Fruit fly (Drosophila melanogaster) whole organism, pupa: ENCODE measurements around the gene CG11694.

Source experiments
- CG10348 ChIP-seq: fragments of 200-800 bp; sonication (Bioruptor generic); IDR thresholded peaks from 2 replicates; pipeline ENCODE4 v1.3.6; 2022; ENCODE audit warnings: missing biosample characterization, missing genetic modification characterization
- CG12605 ChIP-seq: fragments of 200-800 bp; sonication (Bioruptor generic); IDR thresholded peaks from 2 replicates; pipeline ENCODE4 v1.3.6; 2022; ENCODE audit warnings: missing biosample characterization, missing genetic modification characterization
- CG13204 ChIP-seq: fragments of 200-800 bp; sonication (Bioruptor generic); optimal IDR thresholded peaks from 2 replicates; lab custom pipeline; 2018; ENCODE audit warnings: missing biosample characterization, mild to moderate bottlenecking, missing genetic modification characterization, moderate library complexity
- CG14655 ChIP-seq: fragments of 200-800 bp; sonication (Bioruptor generic); optimal IDR thresholded peaks from 3 replicates; lab custom pipeline; 2017; ENCODE audit warnings: mild to moderate bottlenecking, missing biosample characterization, missing genetic modification reagents, missing genetic modification characterization
- CG15710 ChIP-seq: fragments of 200-800 bp; sonication (Bioruptor generic); optimal IDR thresholded peaks from 2 replicates; lab custom pipeline; 2018; ENCODE audit warnings: missing biosample characterization, mild to moderate bottlenecking, missing genetic modification characterization, moderate library complexity
- CG17806 ChIP-seq: fragments of 200-800 bp; sonication (Bioruptor generic); optimal IDR thresholded peaks from 2 replicates; lab custom pipeline; 2018; ENCODE audit warnings: missing biosample characterization, mild to moderate bottlenecking, missing genetic modification characterization, moderate library complexity
- CG32121 ChIP-seq: fragments of 200-800 bp; sonication (Bioruptor generic); IDR thresholded peaks from 2 replicates; pipeline ENCODE4 v1.3.6; 2022; ENCODE audit warnings: missing biosample characterization, missing genetic modification characterization
- CG34367 ChIP-seq: fragments of 200-800 bp; sonication (Bioruptor generic); optimal IDR thresholded peaks from 2 replicates; lab custom pipeline; 2018; ENCODE audit warnings: missing biosample characterization, mild to moderate bottlenecking, missing genetic modification characterization
- CG4496 ChIP-seq: fragments of 200-800 bp; sonication (Bioruptor generic); IDR thresholded peaks from 3 replicates; pipeline ENCODE4 v1.3.6; 2022; ENCODE audit warnings: missing biosample characterization, missing genetic modification characterization
- CG8159 ChIP-seq: fragments of 200-800 bp; sonication (Bioruptor generic); optimal IDR thresholded peaks from 3 replicates; lab custom pipeline; 2018; ENCODE audit warnings: missing biosample characterization, mild to moderate bottlenecking, missing genetic modification characterization, moderate library complexity
- CG8301 ChIP-seq: fragments of 200-800 bp; sonication (Bioruptor generic); optimal IDR thresholded peaks from 2 replicates; lab custom pipeline; 2018; ENCODE audit warnings: missing biosample characterization, mild to moderate bottlenecking, missing genetic modification characterization
- CG9948 ChIP-seq: fragments of 200-800 bp; sonication (Bioruptor generic); optimal IDR thresholded peaks from 2 replicates; lab custom pipeline; 2018; ENCODE audit warnings: missing biosample characterization, mild to moderate bottlenecking, missing genetic modification characterization, moderate library complexity
- D1 ChIP-seq: fragments of 200-800 bp; sonication (Bioruptor generic); optimal IDR thresholded peaks from 2 replicates; lab custom pipeline; 2018; ENCODE audit warnings: missing biosample characterization, mild to moderate bottlenecking, missing genetic modification characterization, moderate library complexity
- EcR ChIP-seq: fragments of 200-800 bp; sonication (Bioruptor generic); optimal IDR thresholded peaks from 3 replicates; lab custom pipeline; 2019; ENCODE audit warnings: missing biosample characterization, missing genetic modification characterization, mild to moderate bottlenecking, moderate library complexity, missing genetic modification reagents
- Ets98B ChIP-seq: fragments of 200-800 bp; sonication (Bioruptor generic); IDR thresholded peaks from 2 replicates; pipeline ENCODE4 v1.3.6; 2022; ENCODE audit warnings: missing biosample characterization, missing genetic modification characterization
- Pif1A ChIP-seq: fragments of 200-800 bp; sonication (Bioruptor generic); optimal IDR thresholded peaks from 3 replicates; lab custom pipeline; 2016; ENCODE audit warnings: missing biosample characterization, missing genetic modification characterization
- Pif1B ChIP-seq: fragments of 200-800 bp; sonication (Bioruptor generic); optimal IDR thresholded peaks from 3 replicates; lab custom pipeline; 2016; ENCODE audit warnings: missing biosample characterization, missing genetic modification characterization
- Snoo ChIP-seq: fragments of 200-800 bp; sonication (Bioruptor generic); optimal IDR thresholded peaks from 3 replicates; lab custom pipeline; 2017; ENCODE audit warnings: missing biosample characterization, mild to moderate bottlenecking, missing genetic modification characterization, inconsistent platforms
- fd96Ca ChIP-seq: fragments of 200-800 bp; sonication (Bioruptor generic); IDR thresholded peaks from 3 replicates; pipeline ENCODE4 v1.3.6; 2022; ENCODE audit warnings: missing biosample characterization, missing genetic modification characterization
- gl ChIP-seq: fragments of 200-800 bp; sonication (Bioruptor generic); optimal IDR thresholded peaks from 2 replicates; lab custom pipeline; 2018; ENCODE audit warnings: missing biosample characterization, mild to moderate bottlenecking, missing genetic modification characterization
- rn ChIP-seq: fragments of 200-800 bp; sonication (Bioruptor generic); IDR thresholded peaks from 2 replicates; pipeline ENCODE4 v1.3.6; 2022; ENCODE audit warnings: missing biosample characterization, missing genetic modification characterization

CG11694 gene

DNA sequence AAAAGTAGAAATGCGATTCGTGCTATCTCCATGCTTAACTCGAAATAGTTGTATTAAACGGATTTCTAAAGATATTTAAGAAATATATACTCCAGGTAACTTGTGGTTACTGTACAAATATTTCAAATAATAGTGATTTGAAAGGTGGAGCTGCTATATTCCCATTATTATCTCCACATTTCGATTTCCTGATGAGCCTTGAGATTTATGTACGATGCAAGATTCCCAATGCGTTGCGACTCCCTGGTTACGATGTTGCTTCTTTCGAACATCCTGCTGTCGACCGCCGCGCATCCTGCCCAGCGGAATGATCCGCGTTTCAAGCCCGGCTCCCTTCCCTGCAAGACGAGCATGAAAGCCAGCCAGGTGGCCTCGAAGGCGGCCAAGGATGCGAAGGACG lies at the start of gene CG11694, which contains the start of gene CG11698:
TSS of gene CG11694 (minus strand) at position 101 of the 400 bp plus-strand sequence.
TSS of gene CG11698 (plus strand) at position 152 of the 400 bp plus-strand sequence.
- TF ChIP-seq Pif1B (GFP tag; lab: Kevin White, UChicago) (no peak), CG15710 (tag; lab: Kevin White, UChicago) (no peak), CG17806 (tag; lab: Kevin White, UChicago) (no peak), fd96Ca (GFP tag; lab: Robert Waterston, UW) (no peak), CG32121 (GFP tag; lab: Robert Waterston, UW) (no peak), CG8159 (tag; lab: Kevin White, UChicago) (no peak), CG13204 (GFP tag; lab: Kevin White, UChicago) (no peak), CG14655 (GFP tag; lab: Kevin White, UChicago) (no peak), rn (GFP tag; lab: Robert Waterston, UW) (no peak)

DNA sequence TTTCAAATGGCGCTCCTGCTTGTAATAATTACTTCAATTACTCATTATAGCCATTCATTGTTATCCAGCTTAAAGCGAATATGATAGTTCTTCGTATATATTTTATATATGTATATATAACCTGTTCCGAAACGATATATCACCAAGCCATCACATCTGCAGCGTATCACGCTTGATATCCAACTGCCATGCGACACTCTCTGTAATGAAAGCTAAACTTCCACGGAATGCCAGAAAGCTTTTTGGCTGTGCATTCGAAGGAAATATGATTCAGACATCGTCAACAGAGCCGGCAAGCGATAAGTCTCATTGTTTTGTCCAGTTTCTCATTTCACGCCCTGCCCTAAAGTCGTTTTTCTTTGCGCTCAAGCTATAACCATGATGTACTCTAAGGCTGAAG lies 46.1 kb upstream of the CG11694 start:
- no peak for TF ChIP-seq CG4496 (GFP tag; lab: Robert Waterston, UW)
- peak; percentile 5 for TF ChIP-seq EcR

DNA sequence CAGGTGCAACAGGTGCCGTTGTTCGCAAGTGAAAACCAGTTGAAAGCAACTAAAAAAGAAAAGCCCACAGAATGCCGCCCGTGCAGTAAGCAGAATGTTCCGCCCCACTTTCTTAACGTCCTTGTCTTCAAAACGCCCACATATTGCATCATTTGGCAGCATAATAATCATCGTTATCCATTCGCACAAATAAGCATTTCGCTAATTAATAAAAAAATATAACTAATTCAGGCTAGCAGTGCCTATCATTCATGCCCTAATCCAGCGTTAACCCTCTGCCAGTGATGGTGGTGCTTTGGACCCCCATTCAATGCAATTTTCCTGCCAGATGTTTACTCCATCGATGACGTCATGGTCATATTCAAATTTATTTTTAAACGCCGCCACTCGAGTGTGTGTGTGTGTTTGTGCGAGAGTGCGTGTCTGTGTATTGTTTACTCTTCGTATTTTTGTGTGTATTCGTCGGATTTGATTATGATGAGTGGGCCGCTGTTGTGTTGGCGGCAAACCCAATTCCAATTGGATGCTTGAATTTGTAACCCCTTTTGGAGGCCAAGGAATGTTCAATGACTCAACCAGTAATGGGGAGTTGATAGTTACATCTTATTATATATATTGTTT lies 45.5 kb upstream of the CG11694 start:
- no peak for TF ChIP-seq fd96Ca (GFP tag; lab: Robert Waterston, UW)
- TF ChIP-seq CG34367 (tag; lab: Kevin White, UChicago): no peak
- TF ChIP-seq gl: no peak
- TF ChIP-seq Pif1B (GFP tag; lab: Kevin White, UChicago): no peak
- no peak for TF ChIP-seq CG8159 (tag; lab: Kevin White, UChicago)
- TF ChIP-seq CG8301 (tag; lab: Kevin White, UChicago): no peak
- no peak for TF ChIP-seq rn (GFP tag; lab: Robert Waterston, UW)
- TF ChIP-seq CG9948 (tag; lab: Kevin White, UChicago): no peak
- TF ChIP-seq CG13204 (GFP tag; lab: Kevin White, UChicago): no peak

DNA sequence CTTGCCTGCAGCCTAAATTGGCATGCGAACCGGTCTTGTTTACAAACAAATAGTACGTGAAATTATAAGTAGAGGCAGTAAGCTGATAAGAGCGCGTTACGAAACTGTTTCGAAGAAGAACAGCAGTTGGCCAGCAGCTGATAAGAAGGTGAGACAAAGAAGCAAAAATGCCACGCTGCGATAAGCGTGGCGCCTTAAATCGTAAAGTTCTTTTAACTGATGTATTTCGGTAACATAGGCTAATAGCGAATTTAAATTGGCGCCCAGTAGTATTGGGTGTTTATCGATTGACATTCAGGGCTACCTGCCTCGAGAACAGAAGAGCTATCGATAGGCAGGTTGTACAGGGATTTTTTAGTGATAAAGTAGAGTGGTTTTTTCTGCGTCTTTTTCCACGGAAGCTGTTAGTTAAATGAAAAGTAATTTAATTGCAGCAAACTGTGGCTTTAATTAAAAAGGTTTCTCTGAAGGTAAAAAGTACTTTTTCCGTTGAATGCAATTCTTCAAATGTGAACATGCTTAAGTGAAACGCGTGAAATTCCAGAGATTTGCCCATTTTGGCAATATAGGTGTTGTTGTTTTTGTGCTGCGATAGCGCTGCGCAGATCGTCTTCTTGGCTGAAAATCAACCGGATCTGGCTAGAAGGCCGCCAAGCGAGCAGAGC lies 44.8 kb upstream of the CG11694 start, which contains the start of gene stck:
TSS of gene stck (plus strand) at position 353 of the 665 bp plus-strand sequence.
- TF ChIP-seq CG8301 (tag; lab: Kevin White, UChicago) (no peak), fd96Ca (GFP tag; lab: Robert Waterston, UW) (no peak), CG8159 (tag; lab: Kevin White, UChicago) (peak; percentile 12)

DNA sequence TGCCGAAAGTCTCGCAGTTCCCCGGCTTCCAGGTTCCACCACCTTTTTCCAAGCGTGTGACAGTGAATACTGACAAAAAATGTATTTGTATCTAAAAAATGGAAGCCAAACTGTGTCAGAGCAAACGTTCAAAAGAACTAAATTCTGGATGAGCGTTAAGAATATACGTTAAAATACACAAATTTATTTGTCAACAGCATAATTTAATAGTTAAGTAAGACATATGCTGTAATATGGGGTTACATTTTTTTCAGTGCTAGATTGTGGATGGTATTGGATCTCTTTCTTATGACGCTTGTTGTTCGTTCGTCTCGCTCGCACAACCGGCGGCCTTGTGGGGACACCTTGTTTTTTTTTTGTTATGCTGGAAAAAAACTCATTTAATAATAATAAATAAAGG lies 43.6 kb upstream of the CG11694 start:
- TF ChIP-seq EcR (peak; percentile 20), CG34367 (tag; lab: Kevin White, UChicago) (peak; percentile 82), CG14655 (GFP tag; lab: Kevin White, UChicago) (no peak), Ets98B (GFP tag; lab: Robert Waterston, UW) (peak; percentile 87), CG12605 (GFP tag; lab: Robert Waterston, UW) (peak; percentile 55), Snoo (tag; lab: Kevin White, UChicago) (peak; percentile 43), D1 (tag; lab: Kevin White, UChicago) (peak; percentile 70), CG15710 (tag; lab: Kevin White, UChicago) (peak; percentile 85), CG8159 (tag; lab: Kevin White, UChicago) (peak; percentile 88), gl (peak; percentile 70), rn (GFP tag; lab: Robert Waterston, UW) (peak; percentile 67), Pif1B (GFP tag; lab: Kevin White, UChicago) (peak; percentile 91), CG8301 (tag; lab: Kevin White, UChicago) (peak; percentile 87), CG4496 (GFP tag; lab: Robert Waterston, UW) (peak; percentile 93), CG13204 (GFP tag; lab: Kevin White, UChicago) (peak; percentile 30), CG10348 (GFP tag; lab: Robert Waterston, UW) (peak; percentile 17; the same call in 1 of the 2 replicates), CG32121 (GFP tag; lab: Robert Waterston, UW) (peak; percentile 82), CG9948 (tag; lab: Kevin White, UChicago) (peak; percentile 89), fd96Ca (GFP tag; lab: Robert Waterston, UW) (peak; percentile 81), CG17806 (tag; lab: Kevin White, UChicago) (peak; percentile 91), Pif1A (GFP tag; lab: Kevin White, UChicago) (peak; percentile 95)

DNA sequence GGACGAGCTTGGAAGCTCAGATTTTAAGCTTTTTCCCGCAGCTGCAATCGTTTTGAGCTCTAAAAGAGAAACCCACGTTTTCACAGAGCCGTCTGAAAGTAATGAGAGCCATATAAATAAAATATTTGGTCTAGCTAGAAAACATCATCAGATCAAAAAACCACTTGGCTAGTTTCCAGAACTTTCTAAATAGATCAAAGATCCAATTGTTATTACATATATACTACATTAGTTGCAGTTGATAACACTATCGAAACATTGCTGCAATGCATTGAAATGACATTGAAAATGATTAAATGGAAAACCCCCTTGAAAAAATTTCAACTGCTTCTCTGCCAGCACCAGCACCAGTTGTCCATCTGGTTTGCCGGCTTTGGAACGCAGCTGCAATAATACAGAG lies 43.0 kb upstream of the CG11694 start:
- peak; percentile 86 for TF ChIP-seq CG15710 (tag; lab: Kevin White, UChicago)
- TF ChIP-seq CG32121 (GFP tag; lab: Robert Waterston, UW): peak; percentile 96
- peak; percentile 85 for TF ChIP-seq CG12605 (GFP tag; lab: Robert Waterston, UW)
- TF ChIP-seq fd96Ca (GFP tag; lab: Robert Waterston, UW): peak; percentile 91
- peak; percentile 41 for TF ChIP-seq gl
- peak; percentile 64 for TF ChIP-seq CG9948 (tag; lab: Kevin White, UChicago)
- peak; percentile 83 for TF ChIP-seq Pif1B (GFP tag; lab: Kevin White, UChicago)
- TF ChIP-seq D1 (tag; lab: Kevin White, UChicago): no peak
- peak; percentile 89 for TF ChIP-seq Pif1A (GFP tag; lab: Kevin White, UChicago)
- peak; percentile 85 for TF ChIP-seq CG8159 (tag; lab: Kevin White, UChicago)
- peak; percentile 90 for TF ChIP-seq Ets98B (GFP tag; lab: Robert Waterston, UW)
- TF ChIP-seq CG34367 (tag; lab: Kevin White, UChicago): peak; percentile 68
- TF ChIP-seq EcR: no peak
- peak; percentile 93 for TF ChIP-seq CG10348 (GFP tag; lab: Robert Waterston, UW)
- TF ChIP-seq rn (GFP tag; lab: Robert Waterston, UW): peak; percentile 83
- TF ChIP-seq Snoo (tag; lab: Kevin White, UChicago): peak; percentile 50
- peak; percentile 81 for TF ChIP-seq CG17806 (tag; lab: Kevin White, UChicago)
- no peak for TF ChIP-seq CG13204 (GFP tag; lab: Kevin White, UChicago)
- peak; percentile 90 for TF ChIP-seq CG4496 (GFP tag; lab: Robert Waterston, UW)
- peak; percentile 77 for TF ChIP-seq CG8301 (tag; lab: Kevin White, UChicago)
- peak; percentile 58 for TF ChIP-seq CG14655 (GFP tag; lab: Kevin White, UChicago)
